Worm (Caenorhabditis elegans) whole organism, young adult: ENCODE data around the gene dnj-22.

Experiments used
- Y56A3A.18 ChIP-seq: fragments of 200-800 bp; sonication (Bioruptor generic); IDR thresholded peaks from 2 replicates; pipeline ENCODE4 v1.3.6; 2022; ENCODE audit warnings: missing genetic modification reagents, missing genetic modification characterization, missing compliant biosample characterization
- atf-7 ChIP-seq: sonication (generic microtip); optimal IDR thresholded peaks from 2 replicates; lab custom pipeline; 2017; ENCODE audit warnings: mild to moderate bottlenecking, missing genetic modification characterization, missing compliant biosample characterization
- attf-6 ChIP-seq: fragments of 200-800 bp; sonication (Bioruptor generic); IDR thresholded peaks from 2 replicates; pipeline ENCODE4 v1.3.6; 2022; ENCODE audit warnings: missing genetic modification reagents, missing genetic modification characterization, missing compliant biosample characterization
- lir-1 ChIP-seq: fragments of 200-800 bp; sonication (Bioruptor generic); conservative IDR thresholded peaks from 2 replicates; pipeline ENCODE4 v1.3.6; 2022; ENCODE audit warnings: missing genetic modification reagents, missing genetic modification characterization, missing compliant biosample characterization
- mxl-1 ChIP-seq: sonication (generic microtip); optimal IDR thresholded peaks from 2 replicates; lab custom pipeline; 2016; ENCODE audit warnings: missing genetic modification characterization, missing compliant biosample characterization
- snpc-3.4 ChIP-seq: sonication (generic microtip); optimal IDR thresholded peaks from 2 replicates; lab custom pipeline; 2017; ENCODE audit warnings: missing genetic modification characterization, mild to moderate bottlenecking, missing compliant biosample characterization, antibody characterized with exemption, moderate library complexity, missing genotype, missing genetic modification reagents
- snpc-4 ChIP-seq, 5 experiments: fragments of 150-350 bp in 1 of 5; sonication (generic microtip) in 4 of 5; optimal IDR thresholded peaks; 2 replicates each; lab custom pipeline; 2014 to 2018; ENCODE audit warnings: missing genetic modification characterization in 5 of 5, missing biosample characterization in 3 of 5, antibody characterized with exemption in 2 of 5, mild to moderate bottlenecking in 2 of 5, missing compliant biosample characterization in 2 of 5, missing genotype in 2 of 5, moderate library complexity in 2 of 5, missing genetic modification reagents in 1 of 5
- ztf-22 ChIP-seq: fragments of 200-800 bp; sonication (Bioruptor generic); optimal IDR thresholded peaks from 2 replicates; lab custom pipeline; 2018; ENCODE audit warnings: mild to moderate bottlenecking, missing genetic modification characterization, moderate library complexity, missing compliant biosample characterization

ce11 chrV:8460306-8460705, 1.6 kb downstream of the dnj-22 start, which contains the start of gene T23B12.6:
- TF ChIP-seq atf-7 (tag; lab: Kevin White, UChicago) (no peak), lir-1 (GFP tag; lab: Robert Waterston, UW) (no peak), attf-6 (GFP tag; lab: Robert Waterston, UW) (no peak), Y56A3A.18 (no peak), snpc-4 (GFP tag; optimal IDR thresholded peaks at IDR 0.05; lab: Kevin White, UChicago) (no peak), snpc-4 (tag; optimal IDR thresholded peaks at IDR 0.05; lab: Kevin White, UChicago) (no peak), ztf-22 (GFP tag; lab: Kevin White, UChicago) (no peak), mxl-1 (tag; lab: Kevin White, UChicago) (no peak), snpc-3.4 (tag; lab: Kevin White, UChicago) (no peak)
